Fruit fly (Drosophila melanogaster) whole organism, embryonic: Measurements from ENCODE around the gene CG13796.
"Not testable (repeated sequence)": the region's sequence is repeated elsewhere in the genome, so short reads cannot be mapped to it uniquely, and the experiment has no call there.

Experiments used
- CG10654 ChIP-seq: fragments of 200-800 bp; sonication (Bioruptor generic); optimal IDR thresholded peaks from 2 replicates; lab custom pipeline; 2016; ENCODE audit warnings: missing biosample characterization, missing genetic modification characterization
- CG11398 ChIP-seq: fragments of 200-800 bp; sonication (Bioruptor generic); optimal IDR thresholded peaks from 2 replicates; lab custom pipeline; 2016; ENCODE audit warnings: missing biosample characterization, missing genetic modification characterization
- CG13894 ChIP-seq: fragments of 200-800 bp; sonication (Bioruptor generic); optimal IDR thresholded peaks from 3 replicates; lab custom pipeline; 2018; ENCODE audit warnings: missing biosample characterization, mild to moderate bottlenecking, missing genetic modification characterization, moderate library complexity
- CG14710 ChIP-seq: fragments of 200-800 bp; sonication (Bioruptor generic); optimal IDR thresholded peaks from 3 replicates; lab custom pipeline; 2019; ENCODE audit warnings: missing biosample characterization, mild to moderate bottlenecking, missing genetic modification characterization, moderate library complexity
- CG1647 ChIP-seq: fragments of 200-800 bp; sonication (Bioruptor generic); optimal IDR thresholded peaks from 3 replicates; lab custom pipeline; 2016; ENCODE audit warnings: missing biosample characterization, missing genetic modification characterization
- CG17912 ChIP-seq: fragments of 200-800 bp; sonication (Bioruptor generic); optimal IDR thresholded peaks from 2 replicates; lab custom pipeline; 2018; ENCODE audit warnings: missing biosample characterization, mild to moderate bottlenecking, missing genetic modification characterization
- CG1792 ChIP-seq: fragments of 200-800 bp; sonication (Bioruptor generic); optimal IDR thresholded peaks from 2 replicates; lab custom pipeline; 2016; ENCODE audit warnings: missing biosample characterization, missing genetic modification characterization
- CG2120 ChIP-seq: fragments of 200-800 bp; sonication (Bioruptor generic); optimal IDR thresholded peaks from 3 replicates; lab custom pipeline; 2016; ENCODE audit warnings: missing biosample characterization, missing genetic modification characterization
- CG31224 ChIP-seq: fragments of 200-800 bp; sonication (Bioruptor generic); IDR thresholded peaks from 2 replicates; pipeline ENCODE4 v1.3.6; 2022; ENCODE audit warnings: missing biosample characterization, missing genetic modification characterization
- CG32767 ChIP-seq: fragments of 200-800 bp; sonication (Bioruptor generic); IDR thresholded peaks from 2 replicates; pipeline ENCODE4 v1.3.6; 2022; ENCODE audit warnings: missing biosample characterization, missing genetic modification characterization
- CG3281 ChIP-seq: fragments of 200-800 bp; sonication (Bioruptor generic); optimal IDR thresholded peaks from 3 replicates; lab custom pipeline; 2017; ENCODE audit warnings: missing biosample characterization, mild to moderate bottlenecking, missing genetic modification characterization
- CG34224 ChIP-seq: fragments of 200-800 bp; sonication (Bioruptor generic); IDR thresholded peaks from 3 replicates; pipeline ENCODE4 v1.3.6; 2022; ENCODE audit warnings: missing biosample characterization, missing genetic modification characterization; ENCODE audit not compliant: partially characterized antibody
- CG4328 ChIP-seq: fragments of 200-800 bp; sonication (Bioruptor generic); optimal IDR thresholded peaks from 3 replicates; lab custom pipeline; 2017; ENCODE audit warnings: missing biosample characterization, missing genetic modification reagents, missing genetic modification characterization
- CG4360 ChIP-seq: fragments of 200-800 bp; sonication (Bioruptor generic); IDR thresholded peaks from 2 replicates; pipeline ENCODE4 v1.3.6; 2022; ENCODE audit warnings: missing biosample characterization, missing genetic modification characterization
- CG6765 ChIP-seq: fragments of 200-800 bp; sonication (Bioruptor generic); optimal IDR thresholded peaks from 3 replicates; lab custom pipeline; 2017; ENCODE audit warnings: missing biosample characterization, mild to moderate bottlenecking, missing genetic modification characterization
- CG8359 ChIP-seq: fragments of 200-800 bp; sonication (Bioruptor generic); optimal IDR thresholded peaks from 2 replicates; lab custom pipeline; 2017; ENCODE audit warnings: missing biosample characterization, mild to moderate bottlenecking, missing genetic modification characterization, borderline replicate concordance
- CG9727 ChIP-seq: fragments of 200-800 bp; sonication (Bioruptor generic); optimal IDR thresholded peaks from 3 replicates; lab custom pipeline; 2017; ENCODE audit warnings: missing biosample characterization, mild to moderate bottlenecking, missing genetic modification characterization
- CG9932 ChIP-seq: fragments of 200-800 bp; sonication (Bioruptor generic); IDR thresholded peaks from 2 replicates; pipeline ENCODE4 v1.3.6; 2022; ENCODE audit warnings: missing biosample characterization, missing genetic modification characterization
- Gsc ChIP-seq: fragments of 200-800 bp; sonication (Bioruptor generic); IDR thresholded peaks from 2 replicates; pipeline ENCODE4 v1.3.6; 2022; ENCODE audit warnings: missing biosample characterization, missing genetic modification characterization
- HLH54F ChIP-seq: fragments of 200-800 bp; sonication (Bioruptor generic); optimal IDR thresholded peaks from 3 replicates; lab custom pipeline; 2016; ENCODE audit warnings: missing biosample characterization, missing genetic modification characterization
- Hr39 ChIP-seq: fragments of >200 bp; optimal IDR thresholded peaks from 2 replicates; lab custom pipeline; 2017
- Hsf ChIP-seq: fragments of 200-800 bp; sonication (Bioruptor generic); optimal IDR thresholded peaks from 3 replicates; lab custom pipeline; 2016; ENCODE audit warnings: missing biosample characterization, missing genetic modification characterization
- Nf-YC ChIP-seq: fragments of 200-800 bp; optimal IDR thresholded peaks from 3 replicates; lab custom pipeline; 2019; ENCODE audit warnings: missing biosample characterization, mild to moderate bottlenecking, missing genetic modification characterization, moderate library complexity
- Opbp ChIP-seq: fragments of 200-800 bp; sonication (Bioruptor generic); IDR thresholded peaks from 3 replicates; pipeline ENCODE4 v1.3.6; 2022; ENCODE audit warnings: missing biosample characterization, missing genetic modification characterization; ENCODE audit not compliant: partially characterized antibody
- Optix ChIP-seq: fragments of 200-800 bp; sonication (Bioruptor generic); IDR thresholded peaks from 3 replicates; pipeline ENCODE4 v1.3.6; 2022; ENCODE audit warnings: missing biosample characterization, missing genetic modification characterization
- Ravus ChIP-seq: fragments of 200-800 bp; sonication (Bioruptor generic); IDR thresholded peaks from 2 replicates; pipeline ENCODE4 v1.3.6; 2022; ENCODE audit warnings: missing biosample characterization, missing genetic modification characterization
- Six4 ChIP-seq: fragments of 200-800 bp; sonication (Bioruptor generic); optimal IDR thresholded peaks from 2 replicates; lab custom pipeline; 2016; ENCODE audit warnings: missing biosample characterization, missing genetic modification characterization
- Sox102F ChIP-seq: fragments of 200-800 bp; sonication (Bioruptor generic); optimal IDR thresholded peaks from 2 replicates; lab custom pipeline; 2018; ENCODE audit warnings: missing biosample characterization, mild to moderate bottlenecking, missing genetic modification characterization, moderate library complexity
- Sry-β ChIP-seq: fragments of 200-800 bp; sonication (Bioruptor generic); optimal IDR thresholded peaks from 2 replicates; lab custom pipeline; 2018; ENCODE audit warnings: missing biosample characterization, mild to moderate bottlenecking, missing genetic modification characterization, moderate library complexity
- Xrp1 ChIP-seq: fragments of 200-800 bp; sonication (Bioruptor generic); IDR thresholded peaks from 2 replicates; pipeline ENCODE4 v1.3.6; 2022; ENCODE audit warnings: missing biosample characterization, missing genetic modification characterization
- ci ChIP-seq: fragments of 200-800 bp; sonication (Bioruptor generic); IDR thresholded peaks from 3 replicates; pipeline ENCODE4 v1.3.6; 2022; ENCODE audit warnings: missing biosample characterization, missing genetic modification characterization
- dan ChIP-seq: fragments of 200-800 bp; sonication (Bioruptor generic); IDR thresholded peaks from 2 replicates; pipeline ENCODE4 v1.3.6; 2022; ENCODE audit warnings: missing biosample characterization, missing genetic modification characterization
- fd3F ChIP-seq: fragments of 200-800 bp; sonication (Bioruptor generic); optimal IDR thresholded peaks from 2 replicates; lab custom pipeline; 2018; ENCODE audit warnings: missing biosample characterization, mild to moderate bottlenecking, missing genetic modification characterization, moderate library complexity
- ken ChIP-seq: fragments of 200-800 bp; sonication (Bioruptor generic); IDR thresholded peaks from 3 replicates; pipeline ENCODE4 v1.3.6; 2022; ENCODE audit warnings: missing biosample characterization, missing genetic modification characterization
- lilli ChIP-seq: fragments of 200-800 bp; sonication (Bioruptor generic); optimal IDR thresholded peaks from 3 replicates; lab custom pipeline; 2016; ENCODE audit warnings: missing biosample characterization, missing genetic modification characterization
- nom ChIP-seq: fragments of 200-800 bp; sonication (Bioruptor generic); optimal IDR thresholded peaks from 2 replicates; lab custom pipeline; 2017; ENCODE audit warnings: missing biosample characterization, missing genetic modification characterization, mild to moderate bottlenecking, moderate library complexity, missing genetic modification reagents
- oc ChIP-seq: fragments of 200-800 bp; sonication (Bioruptor generic); optimal IDR thresholded peaks from 2 replicates; lab custom pipeline; 2018; ENCODE audit warnings: missing biosample characterization, mild to moderate bottlenecking, missing genetic modification characterization, moderate library complexity
- pan ChIP-seq, 4 experiments: fragments of >200 bp in 3 of 4; fragments of 200-800 bp in 1 of 4; sonication (Bioruptor generic) in 1 of 4; optimal IDR thresholded peaks in 3 of 4; IDR thresholded peaks in 1 of 4; 2 replicates each; pipeline versions ENCODE4 v1.3.6 to Lab custom; 2017 to 2022; ENCODE audit warnings: missing biosample characterization in 2 of 4, missing genetic modification characterization in 2 of 4, mixed read lengths in 1 of 4
- phol ChIP-seq: fragments of 200-800 bp; sonication (Bioruptor generic); optimal IDR thresholded peaks from 3 replicates; lab custom pipeline; 2018; ENCODE audit warnings: missing biosample characterization, mild to moderate bottlenecking, missing genetic modification characterization, moderate library complexity
- ro ChIP-seq: fragments of 200-800 bp; sonication (Bioruptor generic); IDR thresholded peaks from 2 replicates; pipeline ENCODE4 v1.3.6; 2022; ENCODE audit warnings: missing biosample characterization, missing genetic modification characterization
- sens ChIP-seq: fragments of 200-800 bp; sonication (Bioruptor generic); peaks from one replicate; lab custom pipeline; 2016; ENCODE audit warnings: missing biosample characterization, missing genetic modification characterization
- sr ChIP-seq: fragments of 200-800 bp; sonication (Bioruptor generic); IDR thresholded peaks from 3 replicates; pipeline ENCODE4 v1.3.6; 2022; ENCODE audit warnings: missing biosample characterization, missing genetic modification characterization
- tio ChIP-seq: fragments of 200-800 bp; sonication (Bioruptor generic); optimal IDR thresholded peaks from 2 replicates; lab custom pipeline; 2017; ENCODE audit warnings: missing biosample characterization, missing genetic modification characterization, inconsistent platforms
- tll ChIP-seq, 2 experiments: fragments of 200-800 bp in 1 of 2; fragments of >200 bp in 1 of 2; sonication (Bioruptor generic) in 1 of 2; optimal IDR thresholded peaks; 2 replicates each; lab custom pipeline; 2017 to 2019; ENCODE audit warnings: missing biosample characterization in 2 of 2, missing genetic modification characterization in 2 of 2, mild to moderate bottlenecking in 1 of 2, moderate library complexity in 1 of 2
- toy ChIP-seq: fragments of 200-800 bp; sonication (Bioruptor generic); IDR thresholded peaks from 2 replicates; pipeline ENCODE4 v1.3.6; 2022; ENCODE audit warnings: missing biosample characterization, missing genetic modification characterization
- tx ChIP-seq: fragments of 200-800 bp; sonication (Bioruptor generic); optimal IDR thresholded peaks from 2 replicates; lab custom pipeline; 2016; ENCODE audit warnings: missing biosample characterization, missing genetic modification characterization

Gene CG13796

DNA sequence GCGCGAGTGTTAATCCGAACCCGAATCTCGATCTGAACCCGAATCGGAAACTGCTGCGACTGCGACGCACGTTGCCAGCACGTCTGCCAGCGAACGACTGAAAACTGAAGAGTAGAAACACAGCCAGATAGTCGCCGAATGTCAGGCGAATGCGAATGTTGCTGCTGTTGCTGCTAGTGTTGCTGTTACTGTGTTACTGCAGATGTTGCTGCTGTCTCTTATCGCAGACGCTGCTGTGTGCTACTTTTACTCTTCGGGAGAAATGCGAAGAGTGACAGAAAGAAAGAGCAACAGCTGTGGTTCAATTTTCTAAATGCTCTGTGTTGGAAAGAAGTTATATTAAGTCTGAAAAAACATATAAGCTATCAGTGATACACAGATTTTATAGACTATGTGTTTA lies at the start of gene CG13796:
Gene CG13796 (minus strand): TSS at position 101 of the 400 bp plus-strand sequence.
- TF ChIP-seq CG9932 (GFP tag; lab: Robert Waterston, UW); CG14710 (tag; lab: Kevin White, UChicago); CG17912 (GFP tag; lab: Kevin White, UChicago): not testable (repeated sequence)

dm6 chr2L:7781165-7781564 lies 48.7 kb upstream of the CG13796 start, which contains the start of gene CG7164:
Gene CG7164, plus strand, starts transcription at chr2L:7781465.
- TF ChIP-seq CG32767 (GFP tag; lab: Robert Waterston, UW), result no peak
- no peak for TF ChIP-seq CG31224 (GFP tag; lab: Robert Waterston, UW)
- TF ChIP-seq CG3281 (GFP tag; lab: Kevin White, UChicago), result no peak
- TF ChIP-seq Hsf, result no peak
- no peak for TF ChIP-seq nom (GFP tag; lab: Kevin White, UChicago)
- no peak for TF ChIP-seq HLH54F (GFP tag; lab: Kevin White, UChicago)
- no peak for TF ChIP-seq phol (tag; lab: Kevin White, UChicago)
- TF ChIP-seq CG34224, result no peak
- TF ChIP-seq ci (GFP tag; lab: Robert Waterston, UW), result no peak
- no peak for TF ChIP-seq tio (GFP tag; lab: Kevin White, UChicago)
- TF ChIP-seq tx, result no peak
- no peak for TF ChIP-seq CG4360 (GFP tag; lab: Robert Waterston, UW)
- no peak for TF ChIP-seq Nf-YC (tag; lab: Kevin White, UChicago)
- TF ChIP-seq toy (GFP tag; lab: Robert Waterston, UW), result no peak
- TF ChIP-seq Xrp1 (GFP tag; lab: Robert Waterston, UW), result no peak
- TF ChIP-seq ken, result no peak
- no peak for TF ChIP-seq oc (tag; lab: Kevin White, UChicago)
- no peak for TF ChIP-seq tll (GFP tag; optimal IDR thresholded peaks at IDR 0.05; lab: Kevin White, UChicago)
- no peak for TF ChIP-seq CG13894 (tag; lab: Kevin White, UChicago)
- TF ChIP-seq ro, result no peak

DNA sequence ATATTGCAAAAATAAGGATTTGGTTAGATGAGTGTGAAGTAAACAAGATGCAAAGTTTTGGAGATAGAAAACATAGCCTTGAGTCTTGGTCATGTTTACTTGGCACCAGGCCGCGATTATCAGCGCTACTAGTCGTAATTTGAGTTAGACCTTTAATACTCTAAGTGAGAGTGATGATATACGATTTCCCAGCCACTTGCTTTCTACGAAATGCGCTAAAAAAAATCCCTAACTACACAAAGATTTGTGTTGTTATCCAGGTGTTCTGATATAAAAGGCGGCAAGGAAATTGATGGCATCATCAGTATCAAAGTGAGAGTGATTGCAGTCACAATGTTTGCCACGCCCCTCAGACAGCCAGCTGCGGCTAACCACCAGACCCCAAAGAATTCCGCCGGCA lies 47.3 kb upstream of the CG13796 start, which contains the start of gene Uro:
Gene Uro (plus strand): TSS at position 301 of the 400 bp plus-strand sequence.
- no peak for TF ChIP-seq CG1792
- no peak for TF ChIP-seq dan
- TF ChIP-seq pan (optimal IDR thresholded peaks at IDR 0.05; lab: Kevin White, UChicago), result no peak
- no peak for TF ChIP-seq pan (GFP tag; optimal IDR thresholded peaks at IDR 0.05 in 1 of 2, IDR thresholded peaks at IDR 0.05 in 1 of 2)
- no peak for TF ChIP-seq sr
- no peak for TF ChIP-seq HLH54F (GFP tag; lab: Kevin White, UChicago)
- TF ChIP-seq sens (GFP tag; lab: Kevin White, UChicago), result peak; percentile 18

dm6 chr2L:7777979-7778692 lies 45.7 kb upstream of the CG13796 start, which contains the start of gene CG7179:
Gene CG7179, minus strand, starts transcription at chr2L:7778029.
- TF ChIP-seq fd3F (GFP tag; lab: Kevin White, UChicago) (peak; percentile 18), CG6765 (peak; percentile 24), Gsc (no peak), CG2120 (GFP tag; lab: Kevin White, UChicago) (no peak), CG11398 (GFP tag; lab: Kevin White, UChicago) (no peak), Sox102F (GFP tag; lab: Kevin White, UChicago) (peak; percentile 0), Optix (GFP tag; lab: Robert Waterston, UW) (no peak), Sry-β (GFP tag; lab: Kevin White, UChicago) (no peak), CG8359 (GFP tag; lab: Kevin White, UChicago) (no peak), ci (GFP tag; lab: Robert Waterston, UW) (0 out of 3 replicates have a peak, but pooled peaks have one; percentile 11), Ravus (no peak), CG9727 (GFP tag; lab: Kevin White, UChicago) (no peak), CG4328 (GFP tag; lab: Kevin White, UChicago) (peak; percentile 1), CG1647 (GFP tag; lab: Kevin White, UChicago) (no peak), Hr39 (lab: Kevin White, UChicago) (no peak), CG10654 (GFP tag; lab: Kevin White, UChicago) (no peak), lilli (GFP tag; lab: Kevin White, UChicago) (no peak), Opbp (GFP tag; lab: Robert Waterston, UW) (no peak), Six4 (GFP tag; lab: Kevin White, UChicago) (no peak)
